Worm (Caenorhabditis elegans) whole organism, L1 larva: ENCODE measurements around the gene Y48A6B.14.

Experiments used
- lin-13 ChIP-seq: fragments of 150-350 bp; optimal IDR thresholded peaks from 2 replicates; lab custom pipeline; 2014; ENCODE audit warnings: missing biosample characterization, missing genetic modification reagents, missing genetic modification characterization
- nhr-11 ChIP-seq: fragments of 150-350 bp; optimal IDR thresholded peaks from 2 replicates; lab custom pipeline; 2014; ENCODE audit warnings: missing biosample characterization, missing genetic modification characterization

DNA sequence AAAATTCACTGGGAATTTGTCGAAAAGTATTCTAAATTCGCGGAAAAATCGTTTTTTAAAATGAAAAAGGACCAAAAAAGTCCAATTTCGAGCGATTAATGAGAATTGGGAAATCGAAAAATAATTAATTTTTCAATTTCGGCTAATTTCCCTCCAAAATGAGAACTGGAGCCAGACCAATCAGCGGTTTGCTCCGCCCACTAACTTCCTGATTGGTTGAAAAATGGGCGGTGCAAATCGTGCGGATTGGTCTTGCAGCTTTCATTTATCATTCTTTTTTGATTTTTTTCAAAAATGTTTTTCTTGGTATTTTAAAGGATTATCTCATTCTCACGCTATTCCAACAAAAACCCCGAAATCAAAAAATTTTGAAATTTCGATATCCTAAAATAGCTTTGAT, 22.6 kb downstream of the Y48A6B.14 start:
- no peak for TF ChIP-seq nhr-11 (tag; lab: Kevin White, UChicago)
- TF ChIP-seq lin-13 (GFP tag; lab: Kevin White, UChicago) = no peak
